Fruit fly (Drosophila melanogaster): ENCODE measurements around the gene b.

- TF ChIP-seq insv (optimal IDR thresholded peaks at IDR 0.05), result no peak
- TF ChIP-seq Myc (optimal IDR thresholded peaks at IDR 0.05), result no peak
- no peak for TF ChIP-seq psq (optimal IDR thresholded peaks at IDR 0.05)
- TF ChIP-seq ttk (optimal IDR thresholded peaks at IDR 0.05), result no peak
- no peak for TF ChIP-seq Sin3A (optimal IDR thresholded peaks at IDR 0.05)
- TF ChIP-seq h (optimal IDR thresholded peaks at IDR 0.05), result no peak
These were observed 28.1 kb downstream of the b start, which contains the start of gene CG7968 for dm6 chr2L:13849125-13849524.

Measured in Kc167 (cell line).